Fruit fly (Drosophila melanogaster): ENCODE data around the gene nebu.

Gene nebu

DNA sequence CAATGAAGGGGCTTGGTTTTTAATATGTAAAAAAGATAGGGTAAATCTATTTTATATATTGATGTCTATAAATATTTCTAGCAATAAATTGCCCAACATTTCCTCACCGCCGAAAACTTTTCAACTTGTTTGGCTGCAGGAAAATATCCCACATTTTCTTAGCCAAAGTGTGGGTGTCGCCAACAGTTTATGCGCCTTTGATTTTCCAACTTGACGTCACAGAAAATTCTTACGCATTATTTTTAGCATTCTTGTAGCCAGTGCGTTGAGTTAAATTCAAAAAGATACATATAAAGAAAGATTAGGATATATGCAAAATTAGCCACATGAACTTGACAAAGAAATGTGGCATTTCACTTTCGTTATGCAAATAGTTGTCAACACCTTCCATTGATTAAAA lies 3.0 kb downstream of the nebu start:
- no peak for TF ChIP-seq CG15710 (tag; optimal IDR thresholded peaks at IDR 0.05)
- no peak for TF ChIP-seq D1 (tag; optimal IDR thresholded peaks at IDR 0.05)
- no peak for TF ChIP-seq EcR (GFP tag; optimal IDR thresholded peaks at IDR 0.05)
- TF ChIP-seq fd96Ca (GFP tag; IDR thresholded peaks at IDR 0.05), result no peak
- no peak for TF ChIP-seq gl (tag; optimal IDR thresholded peaks at IDR 0.05)
- no peak for TF ChIP-seq rn (GFP tag; IDR thresholded peaks at IDR 0.05)
- TF ChIP-seq Ets98B (GFP tag; IDR thresholded peaks at IDR 0.05), result no peak
- no peak for TF ChIP-seq CG9948 (tag; optimal IDR thresholded peaks at IDR 0.05)
- TF ChIP-seq CG34367 (tag; optimal IDR thresholded peaks at IDR 0.05), result no peak
- TF ChIP-seq CG13204 (GFP tag; optimal IDR thresholded peaks at IDR 0.05), result no peak
- no peak for TF ChIP-seq CG32121 (GFP tag; IDR thresholded peaks at IDR 0.05)

DNA sequence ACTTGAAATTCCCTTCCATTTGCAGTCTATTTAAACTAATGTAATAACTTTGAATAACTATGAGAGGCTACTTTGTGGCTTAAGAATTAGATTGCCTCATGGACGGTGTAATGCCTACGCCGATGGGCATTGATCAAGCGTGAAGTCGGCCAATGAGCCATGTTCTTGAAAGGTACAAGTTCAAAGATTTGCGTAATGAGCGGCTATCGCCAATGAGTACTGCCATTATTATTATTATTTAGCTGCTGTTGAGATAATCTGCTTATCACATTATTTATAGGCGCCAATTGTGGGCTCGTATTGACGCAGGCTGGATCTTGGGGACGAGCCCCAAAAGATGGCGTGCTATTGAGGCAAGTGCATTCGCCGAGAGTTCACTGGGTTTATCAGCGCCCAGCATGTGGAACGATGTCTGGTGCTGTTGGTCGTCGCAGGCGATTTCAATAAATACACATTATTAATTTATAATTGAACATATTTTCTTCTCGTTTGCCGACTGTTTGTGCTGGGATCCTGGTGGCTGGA lies 5.6 kb downstream of the nebu start:
- no peak for TF ChIP-seq gl (tag; optimal IDR thresholded peaks at IDR 0.05)
- peak; percentile 66 for TF ChIP-seq EcR (GFP tag; optimal IDR thresholded peaks at IDR 0.05)

DNA sequence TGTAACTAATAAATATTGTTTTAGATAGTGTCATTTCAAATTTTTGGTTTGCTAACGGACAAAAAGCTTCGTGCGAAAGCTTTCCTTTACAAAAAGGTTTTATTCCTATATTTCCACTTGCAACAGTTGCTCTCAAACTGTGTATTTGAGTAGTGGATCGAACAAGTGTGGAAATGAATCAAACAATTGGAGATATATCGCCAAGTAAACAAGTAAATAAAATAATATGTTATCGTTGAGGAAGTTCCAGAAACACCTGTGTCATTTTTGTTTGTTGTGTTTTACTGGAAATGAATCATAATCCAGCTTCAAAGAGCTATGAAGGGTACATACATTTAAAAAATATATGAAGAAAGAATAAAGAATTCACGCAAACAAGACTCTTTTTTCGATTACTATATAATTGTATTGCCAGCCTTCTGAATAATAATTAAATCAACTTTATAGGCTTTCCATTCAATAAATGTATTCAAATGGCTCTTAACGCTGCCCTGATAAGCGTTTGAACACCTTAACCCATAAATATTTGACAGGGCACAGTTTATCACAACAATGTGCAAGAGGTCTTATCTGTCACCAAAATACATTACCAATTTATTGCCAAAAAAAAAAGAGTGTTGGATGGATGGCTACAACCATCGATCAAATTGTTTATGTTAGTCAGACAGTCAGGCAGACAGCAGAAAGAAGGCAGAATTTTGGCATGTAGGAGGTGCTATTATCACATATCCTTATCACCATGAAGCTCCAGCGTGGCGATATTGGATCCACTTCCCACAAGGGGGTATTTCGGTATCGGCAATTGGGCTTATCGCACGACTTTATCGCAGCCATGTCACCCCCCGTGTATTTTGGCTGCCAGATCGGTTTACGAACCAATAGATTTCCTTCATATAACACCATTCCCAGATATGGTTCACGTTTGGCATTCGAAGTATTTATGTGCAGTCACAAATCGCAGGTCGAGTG lies 7.1 kb downstream of the nebu start:
- TF ChIP-seq CG8301 (tag; optimal IDR thresholded peaks at IDR 0.05), result no peak
- TF ChIP-seq D1 (tag; optimal IDR thresholded peaks at IDR 0.05), result peak; percentile 65

DNA sequence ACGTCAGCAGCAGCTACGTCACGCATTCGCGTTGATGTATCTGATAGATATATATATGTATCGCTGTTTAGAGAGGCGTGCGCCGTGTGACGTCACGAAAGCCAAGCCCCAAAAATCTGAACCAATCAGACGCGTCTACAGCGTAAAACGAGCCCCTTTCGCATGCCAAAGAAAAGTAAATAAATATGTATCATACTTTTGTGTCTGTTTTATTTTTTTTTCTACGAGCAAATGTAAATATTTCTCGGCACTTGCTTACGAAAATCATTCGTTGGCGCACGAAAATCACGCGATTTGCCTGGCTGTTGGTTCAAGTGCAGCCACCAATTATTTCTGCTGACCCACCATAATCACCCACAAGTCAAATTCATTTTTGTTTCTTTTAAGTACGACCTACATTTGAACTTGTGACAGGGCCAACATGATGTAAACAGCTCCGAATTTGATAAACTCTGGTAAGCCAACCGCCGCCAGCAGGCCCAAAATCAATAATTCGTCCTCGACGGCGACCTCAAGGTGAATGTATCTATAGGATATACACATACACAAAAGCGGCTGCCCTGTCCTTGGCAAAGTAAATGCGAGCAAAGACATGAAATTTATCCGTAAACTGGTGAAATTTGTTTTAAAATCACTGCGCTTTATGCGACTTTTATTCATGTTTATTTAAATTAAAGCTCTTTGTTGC lies 8.2 kb downstream of the nebu start:
- TF ChIP-seq CG8159 (tag; optimal IDR thresholded peaks at IDR 0.05) (no peak), D1 (tag; optimal IDR thresholded peaks at IDR 0.05) (no peak), CG34367 (tag; optimal IDR thresholded peaks at IDR 0.05) (no peak), gl (tag; optimal IDR thresholded peaks at IDR 0.05) (no peak), CG10348 (GFP tag; IDR thresholded peaks at IDR 0.05) (no peak), CG13204 (GFP tag; optimal IDR thresholded peaks at IDR 0.05) (no peak), rn (GFP tag; IDR thresholded peaks at IDR 0.05) (no peak), CG8301 (tag; optimal IDR thresholded peaks at IDR 0.05) (no peak), CG17806 (tag; optimal IDR thresholded peaks at IDR 0.05) (no peak), Pif1B (GFP tag; optimal IDR thresholded peaks at IDR 0.05) (no peak), CG15710 (tag; optimal IDR thresholded peaks at IDR 0.05) (no peak), EcR (GFP tag; optimal IDR thresholded peaks at IDR 0.05) (no peak), CG32121 (GFP tag; IDR thresholded peaks at IDR 0.05) (no peak), fd96Ca (GFP tag; IDR thresholded peaks at IDR 0.05) (no peak), Ets98B (GFP tag; IDR thresholded peaks at IDR 0.05) (no peak), CG14655 (GFP tag; optimal IDR thresholded peaks at IDR 0.05) (no peak), CG12605 (GFP tag; IDR thresholded peaks at IDR 0.05) (no peak), Pif1A (GFP tag; optimal IDR thresholded peaks at IDR 0.05) (no peak)

DNA sequence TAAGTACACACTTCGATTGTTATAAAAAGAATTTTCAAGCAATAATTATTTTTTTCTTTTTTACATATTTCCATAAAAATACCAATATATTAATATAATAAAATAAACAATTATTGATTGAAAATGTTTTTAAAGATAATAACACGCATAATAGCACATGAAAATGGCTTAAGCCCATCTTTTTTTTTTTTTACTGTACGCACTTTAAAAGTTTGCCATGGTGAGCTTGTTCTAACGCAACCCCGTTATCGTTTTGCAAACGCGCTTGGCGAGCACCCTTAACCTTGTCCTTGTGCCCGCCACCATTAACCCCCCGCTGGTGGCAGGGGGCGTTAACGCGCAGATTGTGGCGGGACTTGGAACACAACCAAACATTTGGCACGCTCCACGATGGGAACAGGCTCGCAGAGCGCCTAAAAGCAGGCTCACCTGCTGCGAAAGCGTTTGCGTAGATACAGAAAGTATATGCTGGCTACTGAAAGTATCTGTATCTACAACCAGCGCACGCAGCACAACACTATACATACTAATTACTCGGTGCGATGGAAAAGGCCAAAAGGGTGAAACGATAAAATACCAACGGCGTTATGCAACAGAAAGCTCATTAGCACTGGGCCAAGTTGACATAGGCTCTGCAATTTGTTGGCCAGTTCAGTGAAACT lies 8.9 kb downstream of the nebu start:
- no peak for TF ChIP-seq CG14655 (GFP tag; optimal IDR thresholded peaks at IDR 0.05)
- peak; percentile 63; the same call in 2 of the 3 replicates for TF ChIP-seq CG4496 (GFP tag; IDR thresholded peaks at IDR 0.05)
- no peak for TF ChIP-seq Pif1A (GFP tag; optimal IDR thresholded peaks at IDR 0.05)
- no peak for TF ChIP-seq CG8159 (tag; optimal IDR thresholded peaks at IDR 0.05)
- peak; percentile 11 for TF ChIP-seq EcR (GFP tag; optimal IDR thresholded peaks at IDR 0.05)
- no peak for TF ChIP-seq Ets98B (GFP tag; IDR thresholded peaks at IDR 0.05)
- TF ChIP-seq D1 (tag; optimal IDR thresholded peaks at IDR 0.05), result peak; percentile 67
- no peak for TF ChIP-seq Pif1B (GFP tag; optimal IDR thresholded peaks at IDR 0.05)
- no peak for TF ChIP-seq CG10348 (GFP tag; IDR thresholded peaks at IDR 0.05)
- TF ChIP-seq Snoo (tag; optimal IDR thresholded peaks at IDR 0.05), result no peak
- TF ChIP-seq CG17806 (tag; optimal IDR thresholded peaks at IDR 0.05), result peak; percentile 3
- no peak for TF ChIP-seq fd96Ca (GFP tag; IDR thresholded peaks at IDR 0.05)
- TF ChIP-seq CG15710 (tag; optimal IDR thresholded peaks at IDR 0.05), result no peak
- TF ChIP-seq CG13204 (GFP tag; optimal IDR thresholded peaks at IDR 0.05), result no peak
- no peak for TF ChIP-seq gl (tag; optimal IDR thresholded peaks at IDR 0.05)
- no peak for TF ChIP-seq CG8301 (tag; optimal IDR thresholded peaks at IDR 0.05)
- TF ChIP-seq CG9948 (tag; optimal IDR thresholded peaks at IDR 0.05), result no peak
- TF ChIP-seq CG34367 (tag; optimal IDR thresholded peaks at IDR 0.05), result no peak
- no peak for TF ChIP-seq CG12605 (GFP tag; IDR thresholded peaks at IDR 0.05)
- no peak for TF ChIP-seq CG32121 (GFP tag; IDR thresholded peaks at IDR 0.05)
- TF ChIP-seq rn (GFP tag; IDR thresholded peaks at IDR 0.05), result no peak

DNA sequence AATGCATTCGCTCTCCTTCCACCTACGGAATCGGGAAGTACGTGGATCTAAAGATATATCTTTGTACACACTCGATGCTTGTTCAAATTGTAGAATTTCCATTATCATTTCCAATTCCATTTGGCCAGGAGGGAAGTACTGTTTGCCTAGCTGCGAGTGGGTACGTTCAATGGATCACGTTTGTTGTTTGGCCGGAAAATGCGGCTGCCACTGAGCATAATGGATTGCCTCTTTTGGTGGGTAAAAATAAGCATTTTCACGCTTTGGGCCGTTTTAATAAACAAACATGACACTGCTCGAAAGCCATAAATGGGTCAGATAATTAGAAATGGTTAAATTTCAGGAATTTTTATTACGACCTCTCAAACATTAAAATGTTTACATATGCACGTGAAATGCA lies 9.6 kb downstream of the nebu start:
- TF ChIP-seq CG17806 (tag; optimal IDR thresholded peaks at IDR 0.05) (no peak), CG15710 (tag; optimal IDR thresholded peaks at IDR 0.05) (no peak), D1 (tag; optimal IDR thresholded peaks at IDR 0.05) (no peak), CG32121 (GFP tag; IDR thresholded peaks at IDR 0.05) (no peak), Pif1A (GFP tag; optimal IDR thresholded peaks at IDR 0.05) (no peak), CG14655 (GFP tag; optimal IDR thresholded peaks at IDR 0.05) (no peak), CG8159 (tag; optimal IDR thresholded peaks at IDR 0.05) (no peak), CG13204 (GFP tag; optimal IDR thresholded peaks at IDR 0.05) (no peak), gl (tag; optimal IDR thresholded peaks at IDR 0.05) (no peak), CG9948 (tag; optimal IDR thresholded peaks at IDR 0.05) (no peak), CG8301 (tag; optimal IDR thresholded peaks at IDR 0.05) (no peak), EcR (GFP tag; optimal IDR thresholded peaks at IDR 0.05) (no peak), CG4496 (GFP tag; IDR thresholded peaks at IDR 0.05) (no peak), Ets98B (GFP tag; IDR thresholded peaks at IDR 0.05) (no peak), CG10348 (GFP tag; IDR thresholded peaks at IDR 0.05) (no peak), CG12605 (GFP tag; IDR thresholded peaks at IDR 0.05) (no peak), rn (GFP tag; IDR thresholded peaks at IDR 0.05) (no peak), Snoo (tag; optimal IDR thresholded peaks at IDR 0.05) (no peak), fd96Ca (GFP tag; IDR thresholded peaks at IDR 0.05) (no peak), Pif1B (GFP tag; optimal IDR thresholded peaks at IDR 0.05) (no peak)
